Fruit fly (Drosophila melanogaster) whole organism, embryonic: ENCODE measurements around the gene CG15213.

Source experiments
- Atf6 ChIP-seq: fragments of 200-800 bp; sonication (Bioruptor generic); IDR thresholded peaks from 2 replicates; pipeline ENCODE4 v1.3.6; 2022; ENCODE audit warnings: missing biosample characterization, missing genetic modification characterization
- BEAF-32 ChIP-seq: fragments of 200-800 bp; sonication (Bioruptor generic); optimal IDR thresholded peaks from 3 replicates; lab custom pipeline; 2017; ENCODE audit warnings: missing biosample characterization, missing genetic modification characterization, mild to moderate bottlenecking, moderate library complexity, missing genetic modification reagents
- CG11398 ChIP-seq: fragments of 200-800 bp; sonication (Bioruptor generic); optimal IDR thresholded peaks from 2 replicates; lab custom pipeline; 2016; ENCODE audit warnings: missing biosample characterization, missing genetic modification characterization
- CG12219 ChIP-seq: fragments of 200-800 bp; sonication (Bioruptor generic); optimal IDR thresholded peaks from 3 replicates; lab custom pipeline; 2018; ENCODE audit warnings: missing biosample characterization, mild to moderate bottlenecking, missing genetic modification characterization
- CG12299 ChIP-seq: fragments of 200-800 bp; sonication (Bioruptor generic); optimal IDR thresholded peaks from 2 replicates; lab custom pipeline; 2018; ENCODE audit warnings: missing biosample characterization, mild to moderate bottlenecking, missing genetic modification characterization
- CG13894 ChIP-seq: fragments of 200-800 bp; sonication (Bioruptor generic); optimal IDR thresholded peaks from 3 replicates; lab custom pipeline; 2018; ENCODE audit warnings: missing biosample characterization, mild to moderate bottlenecking, missing genetic modification characterization, moderate library complexity
- CG14860 ChIP-seq: fragments of 200-800 bp; sonication (Bioruptor generic); IDR thresholded peaks from 3 replicates; pipeline ENCODE4 v1.3.6; 2022; ENCODE audit warnings: missing biosample characterization, missing genetic modification characterization; ENCODE audit not compliant: partially characterized antibody
- CG17328 ChIP-seq: fragments of 200-800 bp; sonication (Bioruptor generic); IDR thresholded peaks from 2 replicates; pipeline ENCODE4 v1.3.6; 2022; ENCODE audit warnings: missing biosample characterization, missing genetic modification characterization
- CG18011 ChIP-seq: fragments of 200-800 bp; sonication (Bioruptor generic); optimal IDR thresholded peaks from 2 replicates; lab custom pipeline; 2017; ENCODE audit warnings: missing biosample characterization, missing genetic modification characterization, mild to moderate bottlenecking, moderate library complexity, missing genotype
- CG18619 ChIP-seq: fragments of 200-800 bp; sonication (Bioruptor generic); optimal IDR thresholded peaks from 3 replicates; lab custom pipeline; 2017; ENCODE audit warnings: missing biosample characterization, mild to moderate bottlenecking, missing genetic modification characterization
- CG2120 ChIP-seq: fragments of 200-800 bp; sonication (Bioruptor generic); optimal IDR thresholded peaks from 3 replicates; lab custom pipeline; 2016; ENCODE audit warnings: missing biosample characterization, missing genetic modification characterization
- CG2199 ChIP-seq: fragments of 200-800 bp; sonication (Bioruptor generic); IDR thresholded peaks from 3 replicates; pipeline ENCODE4 v1.3.6; 2022; ENCODE audit warnings: missing biosample characterization, missing genetic modification characterization
- CG3065 ChIP-seq: fragments of 200-800 bp; sonication (Bioruptor generic); optimal IDR thresholded peaks from 2 replicates; lab custom pipeline; 2016; ENCODE audit warnings: missing biosample characterization, missing genetic modification characterization
- CG3281 ChIP-seq: fragments of 200-800 bp; sonication (Bioruptor generic); optimal IDR thresholded peaks from 3 replicates; lab custom pipeline; 2017; ENCODE audit warnings: missing biosample characterization, mild to moderate bottlenecking, missing genetic modification characterization
- CG4854 ChIP-seq: fragments of 200-800 bp; sonication (Bioruptor generic); optimal IDR thresholded peaks from 2 replicates; lab custom pipeline; 2016; ENCODE audit warnings: missing biosample characterization, missing genetic modification characterization, inconsistent platforms
- CG5180 ChIP-seq: fragments of 200-800 bp; sonication (Bioruptor generic); optimal IDR thresholded peaks from 3 replicates; lab custom pipeline; 2017; ENCODE audit warnings: missing biosample characterization, missing genetic modification characterization, mild to moderate bottlenecking, moderate library complexity, missing genetic modification reagents
- CG6854 ChIP-seq: fragments of 200-800 bp; sonication (Bioruptor generic); optimal IDR thresholded peaks from 3 replicates; lab custom pipeline; 2017; ENCODE audit warnings: missing biosample characterization, mild to moderate bottlenecking, missing genetic modification characterization
- CG8281 ChIP-seq: fragments of 200-800 bp; sonication (Bioruptor generic); optimal IDR thresholded peaks from 2 replicates; lab custom pipeline; 2018; ENCODE audit warnings: missing biosample characterization, mild to moderate bottlenecking, missing genetic modification characterization, moderate library complexity
- CG9876 ChIP-seq: fragments of 200-800 bp; sonication (Bioruptor generic); optimal IDR thresholded peaks from 2 replicates; lab custom pipeline; 2016; ENCODE audit warnings: missing biosample characterization, missing genetic modification characterization
- CTCF ChIP-seq: fragments of 200-800 bp; sonication (Bioruptor generic); optimal IDR thresholded peaks from 2 replicates; lab custom pipeline; 2017; ENCODE audit warnings: missing biosample characterization, mild to moderate bottlenecking, missing genetic modification characterization, moderate library complexity
- CoRest ChIP-seq: fragments of 200-800 bp; sonication (Bioruptor generic); optimal IDR thresholded peaks from 3 replicates; lab custom pipeline; 2018; ENCODE audit warnings: missing biosample characterization, mild to moderate bottlenecking, missing genetic modification characterization, moderate library complexity
- CrebB ChIP-seq: fragments of 200-800 bp; sonication (Bioruptor generic); optimal IDR thresholded peaks from 3 replicates; lab custom pipeline; 2018; ENCODE audit warnings: missing biosample characterization, mild to moderate bottlenecking, missing genetic modification characterization
- Dip2 ChIP-seq: fragments of 200-800 bp; sonication (Bioruptor generic); IDR thresholded peaks from 2 replicates; pipeline ENCODE4 v1.3.6; 2022; ENCODE audit warnings: missing biosample characterization, missing genetic modification characterization
- H15 ChIP-seq: fragments of 200-800 bp; sonication (Bioruptor generic); IDR thresholded peaks from 3 replicates; pipeline ENCODE4 v1.3.6; 2022; ENCODE audit warnings: missing biosample characterization, missing genetic modification characterization
- HLH4C ChIP-seq: fragments of 200-800 bp; sonication (Bioruptor generic); IDR thresholded peaks from 3 replicates; pipeline ENCODE4 v1.3.6; 2022; ENCODE audit warnings: missing biosample characterization, missing genetic modification characterization; ENCODE audit not compliant: partially characterized antibody
- Hsf ChIP-seq: fragments of 200-800 bp; sonication (Bioruptor generic); optimal IDR thresholded peaks from 3 replicates; lab custom pipeline; 2016; ENCODE audit warnings: missing biosample characterization, missing genetic modification characterization
- Lpt ChIP-seq: fragments of >200 bp; optimal IDR thresholded peaks from 2 replicates; lab custom pipeline; 2018; ENCODE audit warnings: missing biosample characterization, missing genetic modification characterization
- Ravus ChIP-seq: fragments of 200-800 bp; sonication (Bioruptor generic); IDR thresholded peaks from 2 replicates; pipeline ENCODE4 v1.3.6; 2022; ENCODE audit warnings: missing biosample characterization, missing genetic modification characterization
- Sox102F ChIP-seq: fragments of 200-800 bp; sonication (Bioruptor generic); optimal IDR thresholded peaks from 2 replicates; lab custom pipeline; 2018; ENCODE audit warnings: missing biosample characterization, mild to moderate bottlenecking, missing genetic modification characterization, moderate library complexity
- Xrp1 ChIP-seq: fragments of 200-800 bp; sonication (Bioruptor generic); IDR thresholded peaks from 2 replicates; pipeline ENCODE4 v1.3.6; 2022; ENCODE audit warnings: missing biosample characterization, missing genetic modification characterization
- br ChIP-seq: fragments of >200 bp; optimal IDR thresholded peaks from 2 replicates; lab custom pipeline; 2017
- btn ChIP-seq: fragments of 200-800 bp; sonication (Bioruptor generic); optimal IDR thresholded peaks from 2 replicates; lab custom pipeline; 2016; ENCODE audit warnings: missing biosample characterization, missing genetic modification characterization
- cwo ChIP-seq: fragments of 200-800 bp; sonication (Bioruptor generic); optimal IDR thresholded peaks from 3 replicates; lab custom pipeline; 2017; ENCODE audit warnings: missing biosample characterization, missing genetic modification characterization, mild to moderate bottlenecking, moderate library complexity, missing genetic modification reagents
- dati ChIP-seq: fragments of 200-800 bp; sonication (Bioruptor generic); IDR thresholded peaks from 2 replicates; pipeline ENCODE4 v1.3.6; 2022; ENCODE audit warnings: missing biosample characterization, missing genetic modification characterization
- ems ChIP-seq: fragments of 200-800 bp; sonication (Bioruptor generic); optimal IDR thresholded peaks from 3 replicates; lab custom pipeline; 2016; ENCODE audit warnings: missing biosample characterization, missing genetic modification characterization
- fu2 ChIP-seq: fragments of 200-800 bp; sonication (Bioruptor generic); optimal IDR thresholded peaks from 2 replicates; lab custom pipeline; 2016; ENCODE audit warnings: missing biosample characterization, missing genetic modification characterization
- gcm ChIP-seq: fragments of 200-800 bp; sonication (Bioruptor generic); optimal IDR thresholded peaks from 2 replicates; lab custom pipeline; 2019; ENCODE audit warnings: missing biosample characterization, mild to moderate bottlenecking, missing genetic modification characterization, moderate library complexity
- gsb ChIP-seq: fragments of 200-800 bp; sonication (Bioruptor generic); IDR thresholded peaks from 2 replicates; pipeline ENCODE4 v1.3.6; 2022; ENCODE audit warnings: missing biosample characterization, missing genetic modification characterization
- gt ChIP-seq: fragments of 200-800 bp; sonication (Bioruptor generic); IDR thresholded peaks from 2 replicates; pipeline ENCODE4 v1.3.6; 2022; ENCODE audit warnings: missing biosample characterization, missing genetic modification characterization
- hb ChIP-seq: fragments of 200-800 bp; sonication (Bioruptor generic); IDR thresholded peaks from 3 replicates; pipeline ENCODE4 v1.3.6; 2022; ENCODE audit warnings: missing biosample characterization, missing genetic modification characterization; ENCODE audit not compliant: partially characterized antibody
- kah ChIP-seq: fragments of 200-800 bp; sonication (Bioruptor generic); optimal IDR thresholded peaks from 2 replicates; lab custom pipeline; 2018; ENCODE audit warnings: missing biosample characterization, mild to moderate bottlenecking, missing genetic modification characterization
- kni ChIP-seq: fragments of 200-800 bp; sonication (Bioruptor generic); optimal IDR thresholded peaks from 3 replicates; lab custom pipeline; 2017; ENCODE audit warnings: mild to moderate bottlenecking, missing biosample characterization, missing genetic modification reagents, missing genetic modification characterization
- pan ChIP-seq, 4 experiments: fragments of >200 bp in 3 of 4; fragments of 200-800 bp in 1 of 4; sonication (Bioruptor generic) in 1 of 4; optimal IDR thresholded peaks in 3 of 4; IDR thresholded peaks in 1 of 4; 2 replicates each; pipeline versions ENCODE4 v1.3.6 to Lab custom; 2017 to 2022; ENCODE audit warnings: missing biosample characterization in 2 of 4, missing genetic modification characterization in 2 of 4, mixed read lengths in 1 of 4
- peb ChIP-seq: fragments of 200-800 bp; sonication (Bioruptor generic); IDR thresholded peaks from 2 replicates; pipeline ENCODE4 v1.3.6; 2022; ENCODE audit warnings: missing biosample characterization, missing genetic modification characterization
- row ChIP-seq: fragments of 200-800 bp; sonication (Bioruptor generic); IDR thresholded peaks from 3 replicates; pipeline ENCODE4 v1.3.6; 2022; ENCODE audit warnings: missing biosample characterization, missing genetic modification characterization
- sd ChIP-seq: fragments of 200-800 bp; sonication (Bioruptor generic); optimal IDR thresholded peaks from 3 replicates; lab custom pipeline; 2018; ENCODE audit warnings: missing biosample characterization, mild to moderate bottlenecking, missing genetic modification characterization, moderate library complexity
- sima ChIP-seq: fragments of 200-800 bp; sonication (Bioruptor generic); optimal IDR thresholded peaks from 2 replicates; lab custom pipeline; 2016; ENCODE audit warnings: missing biosample characterization, missing genetic modification characterization
- trh ChIP-seq: fragments of 200-800 bp; sonication (Bioruptor generic); optimal IDR thresholded peaks from 2 replicates; lab custom pipeline; 2016; ENCODE audit warnings: missing biosample characterization, missing genetic modification characterization
- zen2 ChIP-seq: fragments of 200-800 bp; sonication (Bioruptor generic); IDR thresholded peaks from 3 replicates; pipeline ENCODE4 v1.3.6; 2022; ENCODE audit warnings: missing biosample characterization, missing genetic modification characterization; ENCODE audit not compliant: partially characterized antibody
- zf30C ChIP-seq: fragments of 200-800 bp; sonication (Bioruptor generic); optimal IDR thresholded peaks from 3 replicates; lab custom pipeline; 2018; ENCODE audit warnings: missing biosample characterization, mild to moderate bottlenecking, missing genetic modification characterization

The CG15213 gene

dm6 chr3L:5182255-5182993 lies 49.4 kb upstream of the CG15213 start (continued):
- peak; percentile 14 for TF ChIP-seq CG6854 (GFP tag; lab: Kevin White, UChicago)
- no peak for TF ChIP-seq Dip2 (GFP tag; lab: Robert Waterston, UW)
- no peak for TF ChIP-seq Lpt (GFP tag; lab: Kevin White, UChicago)
- TF ChIP-seq sd (tag; lab: Kevin White, UChicago), result no peak
- TF ChIP-seq CG4854 (GFP tag; lab: Kevin White, UChicago), result no peak
- TF ChIP-seq kah, result no peak
- TF ChIP-seq CG8281 (tag; lab: Kevin White, UChicago), result no peak
- no peak for TF ChIP-seq sima (GFP tag; lab: Kevin White, UChicago)
- TF ChIP-seq CG13894 (tag; lab: Kevin White, UChicago), result peak; percentile 26
- no peak for TF ChIP-seq kni (GFP tag; lab: Kevin White, UChicago)
- no peak for TF ChIP-seq CG12299 (tag; lab: Kevin White, UChicago)
- no peak for TF ChIP-seq btn (GFP tag; lab: Kevin White, UChicago)
- no peak for TF ChIP-seq CG9876 (GFP tag; lab: Kevin White, UChicago)
- no peak for TF ChIP-seq trh
- TF ChIP-seq CrebB (tag; lab: Kevin White, UChicago), result peak; percentile 11
- peak; percentile 21 for TF ChIP-seq fu2 (GFP tag; lab: Kevin White, UChicago)
- peak; percentile 36 for TF ChIP-seq CoRest (tag; lab: Kevin White, UChicago)
- TF ChIP-seq CG18011, result no peak
- no peak for TF ChIP-seq peb (GFP tag; lab: Robert Waterston, UW)
- no peak for TF ChIP-seq Hsf (GFP tag; lab: Kevin White, UChicago)
- TF ChIP-seq gt (GFP tag; lab: Robert Waterston, UW), result no peak
- peak; percentile 12 for TF ChIP-seq CG12219
- no peak for TF ChIP-seq gcm (GFP tag; lab: Kevin White, UChicago)
- no peak for TF ChIP-seq HLH4C (GFP tag; lab: Robert Waterston, UW)
- TF ChIP-seq CG2199 (GFP tag; lab: Robert Waterston, UW), result no peak
- no peak for TF ChIP-seq BEAF-32 (GFP tag; lab: Kevin White, UChicago)
- TF ChIP-seq H15 (GFP tag; lab: Robert Waterston, UW), result no peak
- peak; percentile 65 for TF ChIP-seq CG2120 (GFP tag; lab: Kevin White, UChicago)
- TF ChIP-seq hb (GFP tag; lab: Robert Waterston, UW), result no peak
- peak; percentile 28 for TF ChIP-seq zf30C (GFP tag; lab: Kevin White, UChicago)
- no peak for TF ChIP-seq zen2
- TF ChIP-seq Atf6, result no peak; the same call in 1 of the 2 replicates
- TF ChIP-seq dati (GFP tag; lab: Robert Waterston, UW), result no peak
- TF ChIP-seq row (GFP tag; lab: Robert Waterston, UW), result peak; percentile 71
- TF ChIP-seq cwo (GFP tag; lab: Kevin White, UChicago), result peak; percentile 62
- no peak for TF ChIP-seq CTCF (GFP tag; lab: Kevin White, UChicago)
- no peak for TF ChIP-seq CG3065 (GFP tag; lab: Kevin White, UChicago)
- TF ChIP-seq CG11398, result no peak
- TF ChIP-seq CG17328 (GFP tag; lab: Robert Waterston, UW), result peak; percentile 45
- peak; percentile 12 for TF ChIP-seq CG18619 (GFP tag; lab: Kevin White, UChicago)
- peak; percentile 52 for TF ChIP-seq Sox102F
- no peak for TF ChIP-seq gsb
- TF ChIP-seq CG14860 (GFP tag; lab: Robert Waterston, UW), result no peak
- TF ChIP-seq ems (GFP tag; lab: Kevin White, UChicago), result no peak
- no peak for TF ChIP-seq pan (optimal IDR thresholded peaks at IDR 0.05; lab: Kevin White, UChicago)
- peak in 1 of 2 experiments; percentile 59 for TF ChIP-seq pan (GFP tag; optimal IDR thresholded peaks at IDR 0.05 in 1 of 2, IDR thresholded peaks at IDR 0.05 in 1 of 2)
- no peak for TF ChIP-seq br
- TF ChIP-seq Xrp1, result peak; percentile 59; the same call in 1 of the 2 replicates
- TF ChIP-seq CG5180, result no peak
- no peak for TF ChIP-seq Ravus (GFP tag; lab: Robert Waterston, UW)
- peak; percentile 51 for TF ChIP-seq CG3281 (GFP tag; lab: Kevin White, UChicago)
